Fruit fly (Drosophila melanogaster): ENCODE results near the gene CIAPIN1.
A peak's percentile ranks its signal among the peaks of the same experiment; 100 is the strongest.

CIAPIN1 gene

dm6 chr2L:15009703-15010102, 29.0 kb downstream of the CIAPIN1 start, which contains the start of the genes THG and Rnmt (continued):
- TF ChIP-seq CG16863 (GFP tag; optimal IDR thresholded peaks at IDR 0.05): peak; percentile 35
- peak; percentile 33 for TF ChIP-seq p53 (GFP tag; optimal IDR thresholded peaks at IDR 0.05)
- TF ChIP-seq Aef1 (GFP tag; IDR thresholded peaks at IDR 0.05): peak; percentile 82
- TF ChIP-seq CG14965 (GFP tag; optimal IDR thresholded peaks at IDR 0.05; ENCODE audit: borderline replicate concordance): no peak
- TF ChIP-seq CG8478 (optimal IDR thresholded peaks at IDR 0.05): no peak
- TF ChIP-seq GATAe (GFP tag; conservative IDR thresholded peaks at IDR 0.05): 0 out of 2 replicates have a peak, but pooled peaks have one; percentile 35
- no peak for TF ChIP-seq Hr39 (optimal IDR thresholded peaks at IDR 0.05)
- no peak for TF ChIP-seq br (optimal IDR thresholded peaks at IDR 0.05)
- peak; percentile 85 for TF ChIP-seq nmo (GFP tag; optimal IDR thresholded peaks at IDR 0.05)
- TF ChIP-seq CkIIα-i1 (GFP tag; IDR thresholded peaks at IDR 0.05): peak; percentile 57; the same call in 1 of the 2 replicates
- TF ChIP-seq dm (GFP tag; optimal IDR thresholded peaks at IDR 0.05): peak; percentile 32
- TF ChIP-seq sqz (GFP tag; optimal IDR thresholded peaks at IDR 0.05): no peak
- TF ChIP-seq TFAM (GFP tag; optimal IDR thresholded peaks at IDR 0.05): no peak
- TF ChIP-seq CG4360 (GFP tag; IDR thresholded peaks at IDR 0.05): no peak
- TF ChIP-seq pan (optimal IDR thresholded peaks at IDR 0.05): no peak
- TF ChIP-seq pan (GFP tag; optimal IDR thresholded peaks at IDR 0.05 in 1 of 2, IDR thresholded peaks at IDR 0.05 in 1 of 2): peak in 1 of 2 experiments; percentile 83
- peak; percentile 81 for TF ChIP-seq Hmr (GFP tag; optimal IDR thresholded peaks at IDR 0.05)
- peak; percentile 52 for TF ChIP-seq cwo (GFP tag; optimal IDR thresholded peaks at IDR 0.05)
- peak; percentile 50; the same call in 1 of the 2 replicates for TF ChIP-seq aop (GFP tag; IDR thresholded peaks at IDR 0.05)
- TF ChIP-seq scrt (GFP tag; optimal IDR thresholded peaks at IDR 0.05): peak; percentile 48
- TF ChIP-seq psq (GFP tag; optimal IDR thresholded peaks at IDR 0.05): peak; percentile 52
- peak; percentile 77 for TF ChIP-seq CG31441 (GFP tag; IDR thresholded peaks at IDR 0.05)
- TF ChIP-seq lola (GFP tag; optimal IDR thresholded peaks at IDR 0.05): peak in 1 of 3 experiments; percentile 85
- peak; percentile 83 for TF ChIP-seq sug (tag; optimal IDR thresholded peaks at IDR 0.05)
- peak; percentile 81 for TF ChIP-seq fd3F (GFP tag; optimal IDR thresholded peaks at IDR 0.05)
- peak; percentile 77 for TF ChIP-seq CG10979 (tag; optimal IDR thresholded peaks at IDR 0.05)
- TF ChIP-seq vvl (GFP tag; IDR thresholded peaks at IDR 0.05): peak; percentile 92
- TF ChIP-seq nom (GFP tag; optimal IDR thresholded peaks at IDR 0.05): peak; percentile 34
- TF ChIP-seq HHEX (GFP tag; optimal IDR thresholded peaks at IDR 0.05): peak; percentile 50
- TF ChIP-seq CG17829 (tag; optimal IDR thresholded peaks at IDR 0.05): peak; percentile 85
- TF ChIP-seq Hand (GFP tag; optimal IDR thresholded peaks at IDR 0.05): peak; percentile 32
- TF ChIP-seq Myb (GFP tag; optimal IDR thresholded peaks at IDR 0.05): peak; percentile 16
- peak; percentile 30; the same call in 1 of the 2 replicates for TF ChIP-seq dan (GFP tag; IDR thresholded peaks at IDR 0.05)
- TF ChIP-seq bab2 (GFP tag; optimal IDR thresholded peaks at IDR 0.05): peak; percentile 68
- peak; percentile 85 for TF ChIP-seq lmd (GFP tag; IDR thresholded peaks at IDR 0.05)
- TF ChIP-seq CG11456 (GFP tag; IDR thresholded peaks at IDR 0.05): peak; percentile 85
- TF ChIP-seq sima (GFP tag; optimal IDR thresholded peaks at IDR 0.05): no peak
- peak; percentile 63 for TF ChIP-seq CG12104 (GFP tag; optimal IDR thresholded peaks at IDR 0.05)
- TF ChIP-seq CG11398 (GFP tag; optimal IDR thresholded peaks at IDR 0.05): no peak
- TF ChIP-seq CG11093 (GFP tag; IDR thresholded peaks at IDR 0.05): peak; percentile 42; the same call in 2 of the 3 replicates
- peak; percentile 57 for TF ChIP-seq Oaz (GFP tag; IDR thresholded peaks at IDR 0.05)
- peak; percentile 41 for TF ChIP-seq crc (GFP tag; optimal IDR thresholded peaks at IDR 0.05)
- peak; percentile 85 for TF ChIP-seq Gug (GFP tag; IDR thresholded peaks at IDR 0.05)
- TF ChIP-seq lilli (GFP tag; optimal IDR thresholded peaks at IDR 0.05): peak; percentile 90
- TF ChIP-seq CG17568 (GFP tag; optimal IDR thresholded peaks at IDR 0.05): peak; percentile 59
- TF ChIP-seq Lpt (GFP tag; optimal IDR thresholded peaks at IDR 0.05): no peak
- TF ChIP-seq CG1233 (GFP tag; optimal IDR thresholded peaks at IDR 0.05): peak; percentile 63
- TF ChIP-seq Abd-B (GFP tag; optimal IDR thresholded peaks at IDR 0.05): peak; percentile 54
- TF ChIP-seq CG6272 (GFP tag; IDR thresholded peaks at IDR 0.05): peak; percentile 84
- TF ChIP-seq slbo (GFP tag; IDR thresholded peaks at IDR 0.05): peak; percentile 90
- TF ChIP-seq MTF-1 (GFP tag; optimal IDR thresholded peaks at IDR 0.05; ENCODE audit: borderline replicate concordance): no peak
- TF ChIP-seq CG4854 (GFP tag; optimal IDR thresholded peaks at IDR 0.05): peak; percentile 63
